Worm (Caenorhabditis elegans): ENCODE results near the gene srh-283.

ce11 chrV:17795655-17796054, 30.5 kb downstream of the srh-283 start, which contains the start of gene srh-288:
- TF ChIP-seq ctbp-1 (GFP tag; IDR thresholded peaks at IDR 0.05) (no peak), pha-4 (GFP tag; IDR thresholded peaks at IDR 0.05) (no peak), pha-4 (tag; optimal IDR thresholded peaks at IDR 0.05) (no peak)
